Fruit fly (Drosophila melanogaster) whole organism, embryonic: ENCODE measurements around the gene TyrRS.

ENCODE experiments used
- Antp ChIP-seq: fragments of 200-800 bp; sonication (Bioruptor generic); optimal IDR thresholded peaks from 3 replicates; lab custom pipeline; 2016; ENCODE audit warnings: missing biosample characterization, missing genetic modification characterization
- Blimp-1 ChIP-seq: fragments of 200-800 bp; sonication (Bioruptor generic); optimal IDR thresholded peaks from 3 replicates; lab custom pipeline; 2018; ENCODE audit warnings: missing biosample characterization, missing genetic modification characterization, mild to moderate bottlenecking, moderate library complexity, missing genetic modification reagents
- CG10366 ChIP-seq: fragments of 200-800 bp; sonication (Bioruptor generic); IDR thresholded peaks from 2 replicates; pipeline ENCODE4 v1.3.6; 2022; ENCODE audit warnings: missing biosample characterization, missing genetic modification characterization
- CG10654 ChIP-seq: fragments of 200-800 bp; sonication (Bioruptor generic); optimal IDR thresholded peaks from 2 replicates; lab custom pipeline; 2016; ENCODE audit warnings: missing biosample characterization, missing genetic modification characterization
- CG11504 ChIP-seq: fragments of 200-800 bp; sonication (Bioruptor generic); optimal IDR thresholded peaks from 3 replicates; lab custom pipeline; 2019; ENCODE audit warnings: missing biosample characterization, mild to moderate bottlenecking, missing genetic modification characterization, moderate library complexity
- CG12391 ChIP-seq: fragments of 200-800 bp; sonication (Bioruptor generic); optimal IDR thresholded peaks from 3 replicates; lab custom pipeline; 2018; ENCODE audit warnings: missing biosample characterization, mild to moderate bottlenecking, missing genetic modification characterization, moderate library complexity
- CG12769 ChIP-seq: fragments of 200-800 bp; sonication (Bioruptor generic); optimal IDR thresholded peaks from 2 replicates; lab custom pipeline; 2019; ENCODE audit warnings: missing biosample characterization, mild to moderate bottlenecking, missing genetic modification characterization, moderate library complexity
- CG13287 ChIP-seq: fragments of 200-800 bp; sonication (Bioruptor generic); IDR thresholded peaks from 2 replicates; pipeline ENCODE4 v1.3.6; 2022; ENCODE audit warnings: missing biosample characterization, missing genetic modification characterization; ENCODE audit not compliant: partially characterized antibody
- CG13296 ChIP-seq: fragments of 200-800 bp; sonication (Bioruptor generic); optimal IDR thresholded peaks from 3 replicates; lab custom pipeline; 2018; ENCODE audit warnings: missing biosample characterization, mild to moderate bottlenecking, missing genetic modification characterization
- CG14710 ChIP-seq: fragments of 200-800 bp; sonication (Bioruptor generic); optimal IDR thresholded peaks from 3 replicates; lab custom pipeline; 2019; ENCODE audit warnings: missing biosample characterization, mild to moderate bottlenecking, missing genetic modification characterization, moderate library complexity
- CG14860 ChIP-seq: fragments of 200-800 bp; sonication (Bioruptor generic); IDR thresholded peaks from 3 replicates; pipeline ENCODE4 v1.3.6; 2022; ENCODE audit warnings: missing biosample characterization, missing genetic modification characterization; ENCODE audit not compliant: partially characterized antibody
- CG15073 ChIP-seq: fragments of 200-800 bp; sonication (Bioruptor generic); optimal IDR thresholded peaks from 2 replicates; lab custom pipeline; 2016; ENCODE audit warnings: missing biosample characterization, missing genetic modification characterization
- CG1603 ChIP-seq: fragments of 200-800 bp; sonication (Bioruptor generic); optimal IDR thresholded peaks from 2 replicates; lab custom pipeline; 2019; ENCODE audit warnings: missing biosample characterization, mild to moderate bottlenecking, missing genetic modification characterization, moderate library complexity
- CG31441 ChIP-seq: fragments of 200-800 bp; sonication (Bioruptor generic); IDR thresholded peaks from 2 replicates; pipeline ENCODE4 v1.3.6; 2022; ENCODE audit warnings: missing biosample characterization, missing genetic modification characterization
- CG33213 ChIP-seq: fragments of 200-800 bp; sonication (Bioruptor generic); optimal IDR thresholded peaks from 3 replicates; lab custom pipeline; 2016; ENCODE audit warnings: missing biosample characterization, missing genetic modification characterization
- CG5953 ChIP-seq: fragments of 200-800 bp; sonication (Bioruptor generic); IDR thresholded peaks from 2 replicates; pipeline ENCODE4 v1.3.6; 2022; ENCODE audit warnings: missing biosample characterization, missing genetic modification characterization
- CG6654 ChIP-seq: fragments of 200-800 bp; sonication (Bioruptor generic); optimal IDR thresholded peaks from 2 replicates; lab custom pipeline; 2017; ENCODE audit warnings: missing biosample characterization, mild to moderate bottlenecking, missing genetic modification characterization
- CG7839 ChIP-seq: fragments of 200-800 bp; sonication (Bioruptor generic); optimal IDR thresholded peaks from 3 replicates; lab custom pipeline; 2018; ENCODE audit warnings: missing biosample characterization, mild to moderate bottlenecking, missing genetic modification characterization, moderate library complexity
- CG9932 ChIP-seq: fragments of 200-800 bp; sonication (Bioruptor generic); IDR thresholded peaks from 2 replicates; pipeline ENCODE4 v1.3.6; 2022; ENCODE audit warnings: missing biosample characterization, missing genetic modification characterization
- CTCF ChIP-seq: fragments of 200-800 bp; sonication (Bioruptor generic); optimal IDR thresholded peaks from 2 replicates; lab custom pipeline; 2017; ENCODE audit warnings: missing biosample characterization, mild to moderate bottlenecking, missing genetic modification characterization, moderate library complexity
- D19B ChIP-seq: fragments of 200-800 bp; sonication (Bioruptor generic); optimal IDR thresholded peaks from 2 replicates; lab custom pipeline; 2017; ENCODE audit warnings: missing biosample characterization, mild to moderate bottlenecking, missing genetic modification characterization
- Dp ChIP-seq: fragments of 200-800 bp; sonication (Bioruptor generic); optimal IDR thresholded peaks from 2 replicates; lab custom pipeline; 2018; ENCODE audit warnings: missing biosample characterization, mild to moderate bottlenecking, missing genetic modification characterization, moderate library complexity
- Dref ChIP-seq: fragments of 200-800 bp; sonication (Bioruptor generic); IDR thresholded peaks from 2 replicates; pipeline ENCODE4 v1.3.6; 2022; ENCODE audit warnings: missing biosample characterization, missing genetic modification characterization
- HmgZ ChIP-seq: fragments of 200-800 bp; sonication (Bioruptor generic); optimal IDR thresholded peaks from 2 replicates; lab custom pipeline; 2018; ENCODE audit warnings: missing biosample characterization, mild to moderate bottlenecking, missing genetic modification characterization
- MBD-R2 ChIP-seq: fragments of 200-800 bp; sonication (Bioruptor generic); IDR thresholded peaks from 2 replicates; pipeline ENCODE4 v1.3.6; 2022; ENCODE audit warnings: missing biosample characterization, missing genetic modification characterization
- Med ChIP-seq: fragments of 200-800 bp; sonication (Bioruptor generic); peaks from one replicate; lab custom pipeline; 2016; ENCODE audit warnings: missing biosample characterization, missing genetic modification characterization, mild to moderate bottlenecking, inconsistent platforms, moderate library complexity
- Mes4 ChIP-seq: fragments of 200-800 bp; sonication (Bioruptor generic); optimal IDR thresholded peaks from 2 replicates; lab custom pipeline; 2016; ENCODE audit warnings: missing biosample characterization, missing genetic modification characterization
- Myb ChIP-seq: fragments of 200-800 bp; sonication (Bioruptor generic); optimal IDR thresholded peaks from 2 replicates; lab custom pipeline; 2016; ENCODE audit warnings: missing biosample characterization, missing genetic modification characterization
- ac ChIP-seq: fragments of 200-800 bp; sonication (Bioruptor generic); optimal IDR thresholded peaks from 3 replicates; lab custom pipeline; 2017; ENCODE audit warnings: missing biosample characterization, mild to moderate bottlenecking, missing genetic modification characterization
- ara ChIP-seq: fragments of 200-800 bp; sonication (Bioruptor generic); IDR thresholded peaks from 2 replicates; pipeline ENCODE4 v1.3.6; 2022; ENCODE audit warnings: missing biosample characterization, missing genetic modification characterization
- ato ChIP-seq: fragments of 200-800 bp; sonication (Bioruptor generic); IDR thresholded peaks from 2 replicates; pipeline ENCODE4 v1.3.6; 2022; ENCODE audit warnings: missing biosample characterization, missing genetic modification characterization; ENCODE audit not compliant: partially characterized antibody
- croc ChIP-seq: fragments of 200-800 bp; sonication (Bioruptor generic); conservative IDR thresholded peaks from 3 replicates; pipeline ENCODE4 v1.3.6; 2022; ENCODE audit warnings: missing biosample characterization, missing genetic modification characterization
- dan ChIP-seq: fragments of 200-800 bp; sonication (Bioruptor generic); IDR thresholded peaks from 2 replicates; pipeline ENCODE4 v1.3.6; 2022; ENCODE audit warnings: missing biosample characterization, missing genetic modification characterization
- eve ChIP-seq, 2 experiments: fragments of >200 bp; optimal IDR thresholded peaks; 2 replicates each; lab custom pipeline; 2017; ENCODE audit warnings: missing biosample characterization in 2 of 2, missing genetic modification characterization in 2 of 2
- exex ChIP-seq: fragments of 200-800 bp; sonication (Bioruptor generic); optimal IDR thresholded peaks from 4 replicates; lab custom pipeline; 2018; ENCODE audit warnings: missing biosample characterization, mild to moderate bottlenecking, missing genetic modification characterization, moderate library complexity
- fd96Cb ChIP-seq: fragments of 200-800 bp; sonication (Bioruptor generic); optimal IDR thresholded peaks from 2 replicates; lab custom pipeline; 2018; ENCODE audit warnings: missing biosample characterization, mild to moderate bottlenecking, missing genetic modification characterization, moderate library complexity
- gcm ChIP-seq: fragments of 200-800 bp; sonication (Bioruptor generic); optimal IDR thresholded peaks from 2 replicates; lab custom pipeline; 2019; ENCODE audit warnings: missing biosample characterization, mild to moderate bottlenecking, missing genetic modification characterization, moderate library complexity
- hbn ChIP-seq: fragments of 200-800 bp; sonication (Bioruptor generic); IDR thresholded peaks from 2 replicates; pipeline ENCODE4 v1.3.6; 2022; ENCODE audit warnings: missing biosample characterization, missing genetic modification characterization; ENCODE audit not compliant: partially characterized antibody
- jumu ChIP-seq: fragments of 200-800 bp; sonication (Bioruptor generic); optimal IDR thresholded peaks from 3 replicates; lab custom pipeline; 2016; ENCODE audit warnings: missing biosample characterization, missing genetic modification characterization
- knrl ChIP-seq: fragments of 200-800 bp; sonication (Bioruptor generic); IDR thresholded peaks from 3 replicates; pipeline ENCODE4 v1.3.6; 2022; ENCODE audit warnings: missing biosample characterization, missing genetic modification characterization; ENCODE audit not compliant: partially characterized antibody
- lola ChIP-seq, 3 experiments: fragments of >200 bp in 2 of 3; fragments of 200-800 bp in 1 of 3; sonication (Bioruptor generic) in 1 of 3; optimal IDR thresholded peaks; 2 replicates each; lab custom pipeline; 2017 to 2019; ENCODE audit warnings: missing biosample characterization in 3 of 3, missing genetic modification characterization in 3 of 3, mild to moderate bottlenecking in 1 of 3, moderate library complexity in 1 of 3
- luna ChIP-seq: fragments of 200-800 bp; sonication (Bioruptor generic); optimal IDR thresholded peaks from 2 replicates; lab custom pipeline; 2016; ENCODE audit warnings: missing biosample characterization, missing genetic modification characterization
- mam ChIP-seq: fragments of 200-800 bp; sonication (Bioruptor generic); optimal IDR thresholded peaks from 3 replicates; lab custom pipeline; 2016; ENCODE audit warnings: missing biosample characterization, missing genetic modification characterization
- phol ChIP-seq: fragments of 200-800 bp; sonication (Bioruptor generic); optimal IDR thresholded peaks from 3 replicates; lab custom pipeline; 2018; ENCODE audit warnings: missing biosample characterization, mild to moderate bottlenecking, missing genetic modification characterization, moderate library complexity
- pzg ChIP-seq: fragments of 200-800 bp; sonication (Bioruptor generic); optimal IDR thresholded peaks from 3 replicates; lab custom pipeline; 2018; ENCODE audit warnings: missing biosample characterization, mild to moderate bottlenecking, missing genetic modification characterization, moderate library complexity
- ranshi ChIP-seq: fragments of 200-800 bp; sonication (Bioruptor generic); IDR thresholded peaks from 2 replicates; pipeline ENCODE4 v1.3.6; 2022; ENCODE audit warnings: missing biosample characterization, missing genetic modification characterization
- rib ChIP-seq: fragments of 200-800 bp; sonication (Bioruptor generic); IDR thresholded peaks from 2 replicates; pipeline ENCODE4 v1.3.6; 2022; ENCODE audit warnings: missing biosample characterization, missing genetic modification characterization
- sens ChIP-seq: fragments of 200-800 bp; sonication (Bioruptor generic); peaks from one replicate; lab custom pipeline; 2016; ENCODE audit warnings: missing biosample characterization, missing genetic modification characterization
- stwl ChIP-seq: fragments of 200-800 bp; sonication (Bioruptor generic); optimal IDR thresholded peaks from 3 replicates; lab custom pipeline; 2018; ENCODE audit warnings: missing biosample characterization, mild to moderate bottlenecking, missing genetic modification characterization, moderate library complexity
- tna ChIP-seq: fragments of 200-800 bp; sonication (Bioruptor generic); IDR thresholded peaks from 2 replicates; pipeline ENCODE4 v1.3.6; 2022; ENCODE audit warnings: missing biosample characterization, missing genetic modification characterization; ENCODE audit not compliant: partially characterized antibody
- trh ChIP-seq: fragments of 200-800 bp; sonication (Bioruptor generic); optimal IDR thresholded peaks from 2 replicates; lab custom pipeline; 2016; ENCODE audit warnings: missing biosample characterization, missing genetic modification characterization

The TyrRS gene

DNA sequence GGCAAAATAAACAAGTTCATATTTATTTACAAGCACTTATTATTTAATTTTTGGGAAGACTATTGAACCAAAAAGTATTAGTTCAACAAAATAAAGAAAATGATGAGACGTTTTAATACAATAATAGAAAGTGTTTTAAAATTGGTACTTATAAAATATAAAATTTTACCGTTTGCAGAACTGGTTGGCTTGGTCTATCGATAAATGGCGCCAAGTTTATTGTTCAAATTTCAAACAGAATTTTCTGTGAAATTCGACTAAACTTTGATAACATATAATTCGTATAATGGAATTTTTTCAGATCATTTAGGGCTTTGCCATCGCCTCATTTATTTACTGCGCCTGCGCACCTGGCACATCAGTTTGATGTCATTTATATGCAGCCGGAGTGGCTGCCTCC, 28.3 kb downstream of the TyrRS start (continued):
- no peak for TF ChIP-seq rib (GFP tag; lab: Robert Waterston, UW)
- no peak for TF ChIP-seq Antp (GFP tag; lab: Kevin White, UChicago)
- TF ChIP-seq CG13287 (GFP tag; lab: Robert Waterston, UW), result peak; percentile 67
- TF ChIP-seq CG33213 (GFP tag; lab: Kevin White, UChicago), result no peak
- no peak for TF ChIP-seq eve (GFP tag; optimal IDR thresholded peaks at IDR 0.05; lab: Kevin White, UChicago)
- 0 out of 2 replicates have a peak, but pooled peaks have one; percentile 16 for TF ChIP-seq hbn (GFP tag; lab: Robert Waterston, UW)
- no peak for TF ChIP-seq CTCF
- TF ChIP-seq CG7839 (tag; lab: Kevin White, UChicago), result no peak
- no peak for TF ChIP-seq Myb (GFP tag; lab: Kevin White, UChicago)
- no peak for TF ChIP-seq croc (GFP tag; lab: Robert Waterston, UW)
- no peak for TF ChIP-seq CG12769 (tag; lab: Kevin White, UChicago)
- TF ChIP-seq trh, result no peak
- TF ChIP-seq pzg (GFP tag; lab: Kevin White, UChicago), result peak; percentile 9
- TF ChIP-seq ato (GFP tag; lab: Robert Waterston, UW), result no peak
- TF ChIP-seq fd96Cb (tag; lab: Kevin White, UChicago), result no peak
- no peak for TF ChIP-seq CG9932 (GFP tag; lab: Robert Waterston, UW)
- TF ChIP-seq CG15073, result no peak
- no peak for TF ChIP-seq luna (GFP tag; lab: Kevin White, UChicago)
- TF ChIP-seq ranshi, result no peak
- no peak for TF ChIP-seq D19B (GFP tag; lab: Kevin White, UChicago)
- TF ChIP-seq Dp (GFP tag; lab: Kevin White, UChicago), result peak; percentile 86
- TF ChIP-seq CG1603, result no peak
- no peak for TF ChIP-seq dan
- TF ChIP-seq tna, result no peak
- TF ChIP-seq CG11504 (tag; lab: Kevin White, UChicago), result peak; percentile 12
- no peak for TF ChIP-seq HmgZ
- TF ChIP-seq phol (tag; lab: Kevin White, UChicago), result peak; percentile 3
- 0 out of 2 replicates have a peak, but pooled peaks have one; percentile 11 for TF ChIP-seq CG31441
- no peak for TF ChIP-seq CG10654 (GFP tag; lab: Kevin White, UChicago)
- no peak for TF ChIP-seq CG5953 (GFP tag; lab: Robert Waterston, UW)
- peak; percentile 98 for TF ChIP-seq stwl (tag; lab: Kevin White, UChicago)
- peak; percentile 57 for TF ChIP-seq Dref (GFP tag; lab: Robert Waterston, UW)
- TF ChIP-seq ac (GFP tag; lab: Kevin White, UChicago), result no peak
- peak; percentile 52 for TF ChIP-seq sens (GFP tag; lab: Kevin White, UChicago)
- TF ChIP-seq jumu (GFP tag; lab: Kevin White, UChicago), result no peak
- TF ChIP-seq Mes4 (GFP tag; lab: Kevin White, UChicago), result no peak
- no peak for TF ChIP-seq ara (GFP tag; lab: Robert Waterston, UW)
- peak; percentile 21 for TF ChIP-seq CG14710 (tag; lab: Kevin White, UChicago)
- no peak for TF ChIP-seq CG6654
- TF ChIP-seq exex, result no peak
- TF ChIP-seq Med, result peak; percentile 36
- no peak for TF ChIP-seq knrl (GFP tag; lab: Robert Waterston, UW)
- TF ChIP-seq CG12391 (tag; lab: Kevin White, UChicago), result peak; percentile 5
- TF ChIP-seq lola (GFP tag; optimal IDR thresholded peaks at IDR 0.05; lab: Kevin White, UChicago), result no peak
- peak; percentile 23; the same call in 1 of the 3 replicates for TF ChIP-seq CG14860 (GFP tag; lab: Robert Waterston, UW)
- no peak for TF ChIP-seq CG10366 (GFP tag; lab: Robert Waterston, UW)
- TF ChIP-seq gcm (GFP tag; lab: Kevin White, UChicago), result no peak
- no peak for TF ChIP-seq MBD-R2 (GFP tag; lab: Robert Waterston, UW)
- TF ChIP-seq CG13296 (GFP tag; lab: Kevin White, UChicago), result no peak
- no peak for TF ChIP-seq mam (GFP tag; lab: Kevin White, UChicago)
- peak; percentile 11 for TF ChIP-seq Blimp-1 (GFP tag; lab: Kevin White, UChicago)
